Worm (Caenorhabditis elegans): Measurements from ENCODE around the gene F36F12.7.

The F36F12.7 gene

DNA sequence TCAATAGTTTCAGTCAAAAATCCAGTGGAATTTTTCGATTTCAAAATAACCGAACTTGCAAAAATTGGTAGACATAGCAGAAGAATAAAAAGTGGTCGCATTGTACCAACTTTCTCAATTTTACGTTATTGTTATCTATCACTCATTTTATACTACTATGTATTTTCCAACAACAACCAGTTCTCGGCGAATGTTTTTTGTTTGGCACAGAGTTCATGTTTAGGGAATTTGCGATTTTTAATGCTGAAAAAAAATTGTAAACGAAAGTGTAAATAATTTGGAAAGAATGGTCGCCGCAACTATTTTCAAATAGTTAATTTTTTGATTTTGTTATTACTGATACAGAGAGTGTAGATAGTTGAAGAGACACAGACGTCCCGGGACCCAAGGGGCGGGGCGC is 50.3 kb downstream of the F36F12.7 start, which contains the start of gene C45H4.21:
Gene C45H4.21 (minus strand): TSS at position 101 of the 400 bp plus-strand sequence.
- TF ChIP-seq him-1 (tag; optimal IDR thresholded peaks at IDR 0.05) (no peak), dao-5 (tag; optimal IDR thresholded peaks at IDR 0.05) (no peak), W03F9.2 (tag; optimal IDR thresholded peaks at IDR 0.05) (no peak)
